Worm (Caenorhabditis elegans) whole organism, midembryonic: Measurements from ENCODE around the gene ZK377.15.

Experiments used
- T22C8.4 ChIP-seq: fragments of 200-800 bp; sonication (Bioruptor generic); IDR thresholded peaks from 2 replicates; pipeline ENCODE4 v1.3.6; 2022; ENCODE audit warnings: missing genetic modification characterization, missing compliant biosample characterization
- cog-1 ChIP-seq: sonication (generic microtip); optimal IDR thresholded peaks from 2 replicates; lab custom pipeline; 2016; ENCODE audit warnings: missing genetic modification characterization, missing compliant biosample characterization
- flt-1 ChIP-seq: fragments of 200-800 bp; sonication (Bioruptor generic); IDR thresholded peaks from 2 replicates; pipeline ENCODE4 v1.3.6; 2022; ENCODE audit warnings: missing genetic modification characterization, missing compliant biosample characterization
- klf-2 ChIP-seq: fragments of 200-800 bp; sonication (Bioruptor generic); conservative IDR thresholded peaks from 2 replicates; pipeline ENCODE4 v1.3.6; 2022; ENCODE audit warnings: missing genetic modification reagents, missing genetic modification characterization, missing compliant biosample characterization
- med-1 ChIP-seq: sonication (generic microtip); optimal IDR thresholded peaks from 2 replicates; lab custom pipeline; 2017; ENCODE audit warnings: missing genetic modification characterization, mild to moderate bottlenecking, missing compliant biosample characterization, antibody characterized with exemption, missing genetic modification reagents; ENCODE audit not compliant: insufficient read depth
- ref-1 ChIP-seq: fragments of 200-800 bp; sonication (Bioruptor generic); conservative IDR thresholded peaks from 2 replicates; pipeline ENCODE4 v1.3.6; 2022; ENCODE audit warnings: missing genetic modification reagents, missing genetic modification characterization, missing compliant biosample characterization
- tab-1 ChIP-seq: fragments of 200-800 bp; sonication (Bioruptor generic); IDR thresholded peaks from 2 replicates; pipeline ENCODE4 v1.3.6; 2022; ENCODE audit warnings: missing genetic modification characterization, missing compliant biosample characterization
- ztf-23 ChIP-seq: fragments of 200-800 bp; sonication (Bioruptor generic); IDR thresholded peaks from 2 replicates; pipeline ENCODE4 v1.3.6; 2022; ENCODE audit warnings: missing genetic modification reagents, missing genetic modification characterization, missing compliant biosample characterization
- ztf-29 ChIP-seq: fragments of 200-800 bp; sonication (Bioruptor generic); IDR thresholded peaks from 2 replicates; pipeline ENCODE4 v1.3.6; 2022; ENCODE audit warnings: missing genetic modification reagents, missing genetic modification characterization, missing compliant biosample characterization

Gene ZK377.15

DNA sequence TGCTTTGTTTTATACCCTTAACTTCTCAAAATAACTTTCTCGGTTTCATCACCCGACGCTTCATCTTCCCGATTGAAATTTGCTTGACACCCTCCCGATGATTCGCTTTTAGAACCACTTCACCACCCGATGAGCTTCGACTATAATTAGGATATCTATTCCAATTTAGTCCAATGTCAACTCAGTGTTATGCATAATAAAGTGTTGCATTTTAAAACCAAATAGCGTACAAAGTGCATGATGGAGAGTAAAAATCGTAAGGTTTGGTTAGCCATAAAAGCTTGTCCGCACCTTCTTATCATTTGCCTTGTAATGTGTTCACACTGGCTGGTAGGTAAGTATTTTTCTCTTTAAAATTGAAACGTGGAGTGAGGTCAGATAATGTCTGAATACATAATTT, 33.3 kb upstream of the ZK377.15 start, which contains the start of gene C12D12.1:
C12D12.1 (plus strand) TSS at position 301 of the 400 bp plus-strand sequence.
- no peak for TF ChIP-seq flt-1 (GFP tag; lab: Robert Waterston, UW)
- no peak for TF ChIP-seq T22C8.4 (GFP tag; lab: Robert Waterston, UW)
- no peak for TF ChIP-seq ztf-23 (GFP tag; lab: Robert Waterston, UW)
- no peak for TF ChIP-seq ztf-29 (GFP tag; lab: Robert Waterston, UW)
- no peak for TF ChIP-seq klf-2
- no peak for TF ChIP-seq cog-1 (tag; lab: Kevin White, UChicago)
- TF ChIP-seq tab-1 (GFP tag; lab: Robert Waterston, UW) = no peak
- no peak for TF ChIP-seq med-1
- no peak for TF ChIP-seq ref-1 (GFP tag; lab: Robert Waterston, UW)

DNA sequence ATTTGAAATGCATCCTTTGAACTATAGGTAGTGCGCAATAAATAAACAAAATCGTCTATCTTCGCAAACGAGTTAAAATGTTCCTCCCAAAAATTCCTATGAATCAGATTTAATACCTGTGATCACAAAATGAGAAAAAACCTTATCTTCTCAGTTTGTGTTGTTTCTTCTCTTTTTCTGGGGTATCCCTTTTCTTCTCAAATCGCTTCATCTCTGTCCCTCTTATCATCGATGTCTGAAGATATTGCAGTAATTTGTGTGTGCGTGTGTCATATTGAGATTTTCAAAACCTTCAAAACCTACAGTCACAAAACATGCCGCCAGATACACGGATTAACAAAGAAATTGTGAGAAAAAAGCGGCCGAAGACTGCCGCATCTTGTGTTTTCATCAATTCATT, 30.1 kb upstream of the ZK377.15 start, which contains the start of gene glt-1:
glt-1 (plus strand) TSS at position 251 of the 400 bp plus-strand sequence.
- TF ChIP-seq flt-1 (GFP tag; lab: Robert Waterston, UW) (no peak), cog-1 (tag; lab: Kevin White, UChicago) (no peak), tab-1 (GFP tag; lab: Robert Waterston, UW) (no peak), med-1 (no peak), T22C8.4 (GFP tag; lab: Robert Waterston, UW) (no peak), ref-1 (GFP tag; lab: Robert Waterston, UW) (no peak), ztf-23 (GFP tag; lab: Robert Waterston, UW) (no peak), klf-2 (no peak), ztf-29 (GFP tag; lab: Robert Waterston, UW) (no peak)

DNA sequence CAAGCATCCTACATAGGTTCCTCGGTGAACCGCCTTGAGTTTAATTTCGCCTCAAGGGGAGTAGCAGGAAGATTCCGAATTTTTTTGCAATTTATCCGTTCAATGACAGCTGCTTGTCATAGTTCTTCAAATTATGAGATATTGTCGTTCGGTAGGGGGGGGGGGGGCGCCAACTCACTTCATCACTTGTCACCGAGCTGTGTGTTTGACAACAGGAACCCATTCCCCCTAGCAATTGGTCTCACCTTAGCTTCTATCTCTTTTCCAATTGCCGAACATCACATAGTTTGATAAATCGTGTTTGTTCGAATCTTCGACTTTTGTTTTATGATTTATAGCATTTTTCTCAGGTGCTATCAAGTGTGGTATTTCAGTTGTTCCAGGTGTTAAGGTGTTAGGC, 28.9 kb upstream of the ZK377.15 start:
- TF ChIP-seq ztf-23 (GFP tag; lab: Robert Waterston, UW) (no peak), cog-1 (tag; lab: Kevin White, UChicago) (no peak), klf-2 (no peak), T22C8.4 (GFP tag; lab: Robert Waterston, UW) (no peak), ref-1 (GFP tag; lab: Robert Waterston, UW) (no peak), flt-1 (GFP tag; lab: Robert Waterston, UW) (no peak), med-1 (no peak), ztf-29 (GFP tag; lab: Robert Waterston, UW) (no peak), tab-1 (GFP tag; lab: Robert Waterston, UW) (no peak)

DNA sequence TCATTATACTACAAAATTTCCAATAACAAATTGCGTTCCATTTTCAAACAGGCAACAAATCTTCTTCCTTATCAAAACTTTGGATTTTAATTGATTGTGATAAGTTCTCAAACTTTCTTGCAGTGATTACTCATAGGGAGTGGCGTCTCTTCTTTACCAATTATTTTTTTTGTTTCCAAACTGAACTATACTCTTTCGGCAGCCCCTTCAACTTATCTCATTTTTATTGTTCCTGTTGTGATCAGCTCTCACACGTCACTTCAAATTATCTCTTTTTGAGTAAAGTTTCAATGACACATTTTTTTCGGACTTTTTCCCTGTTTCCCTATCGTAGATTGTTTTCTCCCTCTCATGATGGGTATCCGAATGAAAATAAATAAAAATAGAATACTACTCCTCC, 26.7 kb upstream of the ZK377.15 start:
- no peak for TF ChIP-seq T22C8.4 (GFP tag; lab: Robert Waterston, UW)
- no peak for TF ChIP-seq ztf-23 (GFP tag; lab: Robert Waterston, UW)
- TF ChIP-seq klf-2 = no peak
- TF ChIP-seq tab-1 (GFP tag; lab: Robert Waterston, UW) = no peak
- TF ChIP-seq ztf-29 (GFP tag; lab: Robert Waterston, UW) = no peak

DNA sequence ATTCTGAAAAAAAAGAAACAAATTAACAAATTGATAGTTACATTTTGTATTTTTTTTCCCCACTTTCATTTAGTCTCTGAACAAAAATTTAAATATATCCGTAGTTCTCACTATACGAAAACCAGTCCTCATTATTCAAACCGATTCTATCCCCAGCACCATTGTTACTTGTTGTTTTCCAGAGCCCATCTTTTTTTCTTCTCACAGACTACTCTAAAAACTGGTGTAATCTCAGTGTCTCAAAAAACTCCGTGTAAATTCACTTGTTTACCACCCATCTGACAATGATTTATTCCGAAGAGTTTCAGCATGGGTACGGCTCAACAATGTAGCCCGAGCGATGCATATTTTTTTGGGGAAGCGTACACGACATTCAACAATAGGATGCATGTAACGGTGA, 23.3 kb upstream of the ZK377.15 start, which contains the start of gene C12D12.3:
C12D12.3 (plus strand) TSS at position 301 of the 400 bp plus-strand sequence.
- TF ChIP-seq klf-2 (no peak), ztf-29 (GFP tag; lab: Robert Waterston, UW) (no peak), ref-1 (GFP tag; lab: Robert Waterston, UW) (no peak), T22C8.4 (GFP tag; lab: Robert Waterston, UW) (no peak), med-1 (no peak), cog-1 (tag; lab: Kevin White, UChicago) (no peak), ztf-23 (GFP tag; lab: Robert Waterston, UW) (no peak), flt-1 (GFP tag; lab: Robert Waterston, UW) (no peak), tab-1 (GFP tag; lab: Robert Waterston, UW) (no peak)

DNA sequence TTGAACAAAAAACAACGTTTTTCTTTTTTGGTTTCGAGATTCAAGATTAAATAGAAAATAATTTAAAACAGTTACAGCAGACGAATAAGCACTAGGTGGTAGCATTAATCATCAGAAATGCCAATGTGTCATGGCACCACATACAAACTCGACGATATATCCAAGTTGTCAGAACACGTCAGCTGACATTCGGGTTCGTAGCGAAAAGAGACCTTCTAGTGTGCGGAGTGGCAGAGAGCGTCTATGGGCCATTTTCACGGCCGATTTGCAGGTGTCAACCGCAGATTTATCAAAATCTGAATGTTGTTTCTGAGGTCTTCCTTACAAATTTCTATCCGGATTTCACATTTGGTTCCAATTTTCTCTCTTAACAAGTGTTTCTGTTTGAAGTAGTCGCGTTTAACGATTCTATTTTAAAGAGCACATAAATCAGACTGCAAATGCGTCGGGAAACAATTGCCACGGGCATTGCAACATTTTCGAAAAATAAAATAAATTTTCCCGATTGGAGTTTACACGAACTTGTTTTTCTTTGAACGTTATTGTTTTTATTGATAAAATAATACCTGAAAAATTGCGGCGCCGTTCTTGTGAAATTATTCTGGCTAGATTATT, 22.5 kb upstream of the ZK377.15 start:
- TF ChIP-seq ztf-23 (GFP tag; lab: Robert Waterston, UW) (no peak), med-1 (no peak)

DNA sequence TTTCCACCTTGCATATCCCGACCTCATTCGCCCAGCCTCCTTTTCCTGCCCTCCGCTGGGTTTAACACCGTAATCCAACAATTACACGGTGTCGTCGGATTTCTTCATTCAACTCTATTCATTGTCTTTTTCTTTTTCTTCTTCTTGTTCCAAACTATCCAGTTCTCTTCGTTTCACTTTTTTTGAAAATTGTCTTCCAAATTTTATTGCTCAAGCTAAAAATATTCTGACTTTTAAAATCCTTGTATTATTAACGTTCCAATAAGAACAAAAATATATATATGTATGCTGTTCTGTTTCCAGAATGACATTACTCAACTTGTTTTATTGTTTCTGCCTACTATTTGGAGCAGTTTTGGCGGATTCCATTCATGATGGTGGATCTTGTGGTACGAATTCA, 14.3 kb upstream of the ZK377.15 start, which contains the start of gene wrt-6:
wrt-6 (plus strand) TSS at position 301 of the 400 bp plus-strand sequence.
- TF ChIP-seq tab-1 (GFP tag; lab: Robert Waterston, UW) (no peak), med-1 (no peak), flt-1 (GFP tag; lab: Robert Waterston, UW) (no peak), ztf-29 (GFP tag; lab: Robert Waterston, UW) (no peak), ztf-23 (GFP tag; lab: Robert Waterston, UW) (no peak), cog-1 (tag; lab: Kevin White, UChicago) (no peak), klf-2 (no peak), T22C8.4 (GFP tag; lab: Robert Waterston, UW) (no peak), ref-1 (GFP tag; lab: Robert Waterston, UW) (no peak)

DNA sequence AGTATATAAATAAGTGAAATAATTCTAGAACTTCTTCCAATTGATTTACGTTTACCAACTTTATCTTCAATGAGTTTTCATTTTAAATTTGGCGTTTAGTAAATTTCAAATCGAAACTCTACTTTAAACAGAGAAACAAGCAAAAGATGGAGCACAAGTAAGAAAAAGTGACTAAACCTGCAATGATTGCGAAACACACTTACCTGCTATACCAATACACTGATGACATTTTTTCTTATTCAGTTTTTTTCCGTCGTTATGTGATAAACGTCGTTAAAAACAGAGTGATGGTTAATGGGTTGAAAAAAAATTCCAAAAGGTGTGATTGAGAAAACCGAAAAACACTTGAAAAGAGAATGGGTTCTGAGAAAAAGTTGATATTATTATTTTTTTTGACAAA, 8.1 kb upstream of the ZK377.15 start:
- TF ChIP-seq ref-1 (GFP tag; lab: Robert Waterston, UW) (no peak), ztf-29 (GFP tag; lab: Robert Waterston, UW) (no peak), med-1 (no peak), ztf-23 (GFP tag; lab: Robert Waterston, UW) (no peak), klf-2 (no peak), cog-1 (tag; lab: Kevin White, UChicago) (no peak)

DNA sequence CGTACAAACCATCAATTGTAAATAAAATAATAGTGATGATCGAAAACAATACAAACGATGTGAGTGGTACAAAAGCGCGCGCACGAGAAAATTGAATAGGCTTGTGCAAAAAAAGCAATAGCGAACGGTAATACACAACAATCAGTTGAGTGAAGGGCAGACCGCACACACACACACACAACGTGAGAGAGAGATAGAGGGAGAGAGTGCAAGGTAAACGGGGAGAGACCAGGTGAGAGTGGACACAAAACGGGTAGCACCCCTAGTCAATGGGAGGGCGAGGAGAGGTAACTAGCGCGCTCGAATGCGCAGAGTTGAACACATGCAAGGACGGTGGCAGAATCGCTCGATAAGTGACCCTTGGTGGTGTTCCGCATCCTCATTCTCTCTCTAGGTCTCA, 6.5 kb upstream of the ZK377.15 start:
- TF ChIP-seq cog-1 (tag; lab: Kevin White, UChicago) (peak; percentile 61), ztf-23 (GFP tag; lab: Robert Waterston, UW) (0 out of 2 replicates have a peak, but pooled peaks have one; percentile 63), T22C8.4 (GFP tag; lab: Robert Waterston, UW) (no peak), flt-1 (GFP tag; lab: Robert Waterston, UW) (peak; percentile 56; the same call in 1 of the 2 replicates), ref-1 (GFP tag; lab: Robert Waterston, UW) (no peak), klf-2 (no peak), med-1 (no peak), tab-1 (GFP tag; lab: Robert Waterston, UW) (0 out of 2 replicates have a peak, but pooled peaks have one; percentile 31), ztf-29 (GFP tag; lab: Robert Waterston, UW) (peak; percentile 95)

DNA sequence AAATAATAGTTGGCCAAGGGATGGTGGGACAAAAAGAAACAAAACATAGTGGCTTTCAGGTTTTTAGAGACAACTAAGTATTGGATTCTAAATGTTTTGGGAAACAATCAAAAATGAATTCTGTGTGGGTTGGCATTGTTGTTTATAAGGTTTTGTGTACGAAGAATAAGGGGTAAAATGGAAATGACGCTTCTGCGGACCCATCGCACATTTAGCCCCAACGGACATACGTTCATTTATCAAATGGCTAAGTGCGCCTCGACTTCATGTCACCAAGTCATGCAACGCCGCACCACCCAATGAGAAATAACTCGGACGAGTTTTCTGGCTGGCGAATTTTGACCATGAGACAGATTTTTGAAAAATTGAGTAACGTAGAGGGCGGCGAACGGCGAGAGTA, 4.6 kb upstream of the ZK377.15 start:
- TF ChIP-seq flt-1 (GFP tag; lab: Robert Waterston, UW) (no peak), tab-1 (GFP tag; lab: Robert Waterston, UW) (no peak), ref-1 (GFP tag; lab: Robert Waterston, UW) (no peak), cog-1 (tag; lab: Kevin White, UChicago) (no peak), ztf-23 (GFP tag; lab: Robert Waterston, UW) (no peak), klf-2 (no peak), med-1 (no peak), T22C8.4 (GFP tag; lab: Robert Waterston, UW) (no peak), ztf-29 (GFP tag; lab: Robert Waterston, UW) (no peak)
